Fruit fly (Drosophila melanogaster) whole organism, adult: ENCODE measurements around the gene Arpc3B.

Experiments
- CG11617 ChIP-seq: fragments of 200-800 bp; sonication (Bioruptor generic); optimal IDR thresholded peaks from 2 replicates; lab custom pipeline; 2017; ENCODE audit warnings: mild to moderate bottlenecking, missing biosample characterization, missing genetic modification reagents, missing genetic modification characterization
- CG12768 ChIP-seq: fragments of 200-800 bp; sonication (Bioruptor generic); optimal IDR thresholded peaks from 2 replicates; lab custom pipeline; 2017; ENCODE audit warnings: missing biosample characterization, missing genetic modification characterization, mild to moderate bottlenecking, moderate library complexity, missing genetic modification reagents
- CG14711 ChIP-seq: fragments of 200-800 bp; sonication (Bioruptor generic); optimal IDR thresholded peaks from 2 replicates; lab custom pipeline; 2018; ENCODE audit warnings: missing biosample characterization, mild to moderate bottlenecking, missing genetic modification characterization, moderate library complexity
- CG1620 ChIP-seq: fragments of 200-800 bp; sonication (Bioruptor generic); optimal IDR thresholded peaks from 2 replicates; lab custom pipeline; 2016; ENCODE audit warnings: missing biosample characterization, missing genetic modification characterization
- CG33017 ChIP-seq: fragments of 200-800 bp; sonication (Bioruptor generic); optimal IDR thresholded peaks from 2 replicates; lab custom pipeline; 2018; ENCODE audit warnings: missing biosample characterization, mild to moderate bottlenecking, missing genetic modification characterization, moderate library complexity
- CG5204 ChIP-seq: fragments of 200-800 bp; sonication (Bioruptor generic); optimal IDR thresholded peaks from 2 replicates; lab custom pipeline; 2016; ENCODE audit warnings: missing biosample characterization, missing genetic modification characterization
- CG7045 ChIP-seq: fragments of 200-800 bp; sonication (Bioruptor generic); optimal IDR thresholded peaks from 2 replicates; lab custom pipeline; 2017; ENCODE audit warnings: missing biosample characterization, mild to moderate bottlenecking, missing genetic modification characterization
- CG7101 ChIP-seq: fragments of 200-800 bp; sonication (Bioruptor generic); optimal IDR thresholded peaks from 2 replicates; lab custom pipeline; 2018; ENCODE audit warnings: missing biosample characterization, mild to moderate bottlenecking, missing genetic modification characterization, moderate library complexity
- Clk ChIP-seq: fragments of 200-800 bp; sonication (Bioruptor generic); optimal IDR thresholded peaks from 2 replicates; lab custom pipeline; 2017; ENCODE audit warnings: missing biosample characterization, missing genetic modification characterization
- Crg-1 ChIP-seq: fragments of 200-800 bp; sonication (Bioruptor generic); optimal IDR thresholded peaks from 2 replicates; lab custom pipeline; 2016; ENCODE audit warnings: missing biosample characterization, missing genetic modification characterization
- Hr96 ChIP-seq: fragments of 200-800 bp; sonication (Bioruptor generic); optimal IDR thresholded peaks from 2 replicates; lab custom pipeline; 2016; ENCODE audit warnings: missing biosample characterization, missing genetic modification characterization
- Mnt ChIP-seq: fragments of 200-800 bp; sonication (Bioruptor generic); optimal IDR thresholded peaks from 2 replicates; lab custom pipeline; 2016; ENCODE audit warnings: missing biosample characterization, mild to moderate bottlenecking, missing genetic modification characterization
- bab1 ChIP-seq: fragments of 200-800 bp; sonication (Bioruptor generic); optimal IDR thresholded peaks from 3 replicates; lab custom pipeline; 2019; ENCODE audit warnings: missing biosample characterization, mild to moderate bottlenecking, missing genetic modification characterization, moderate library complexity
- cic ChIP-seq: fragments of 200-800 bp; sonication (Bioruptor generic); optimal IDR thresholded peaks from 2 replicates; lab custom pipeline; 2017; ENCODE audit warnings: missing biosample characterization, mild to moderate bottlenecking, missing genetic modification characterization, moderate library complexity
- cnc ChIP-seq, 2 experiments: fragments of >200 bp; optimal IDR thresholded peaks; 2 replicates each; lab custom pipeline; 2017
- kay ChIP-seq: fragments of 200-800 bp; sonication (Bioruptor generic); peaks from one replicate; lab custom pipeline; 2016; ENCODE audit warnings: missing biosample characterization, missing genetic modification characterization, borderline replicate concordance
- ovo ChIP-seq: fragments of 200-800 bp; sonication (Bioruptor generic); optimal IDR thresholded peaks from 2 replicates; lab custom pipeline; 2016; ENCODE audit warnings: missing biosample characterization, missing genetic modification characterization
- pad ChIP-seq: fragments of 200-800 bp; sonication (Bioruptor generic); optimal IDR thresholded peaks from 3 replicates; lab custom pipeline; 2017; ENCODE audit warnings: missing biosample characterization, missing genetic modification characterization, mild to moderate bottlenecking, moderate library complexity, missing genetic modification reagents
- tj ChIP-seq: fragments of 200-800 bp; sonication (Bioruptor generic); optimal IDR thresholded peaks from 3 replicates; lab custom pipeline; 2017; ENCODE audit warnings: missing biosample characterization, mild to moderate bottlenecking, missing genetic modification characterization, moderate library complexity
- toe ChIP-seq: fragments of 200-800 bp; sonication (Bioruptor generic); optimal IDR thresholded peaks from 2 replicates; lab custom pipeline; 2016; ENCODE audit warnings: missing biosample characterization, missing genetic modification characterization

Arpc3B gene

DNA sequence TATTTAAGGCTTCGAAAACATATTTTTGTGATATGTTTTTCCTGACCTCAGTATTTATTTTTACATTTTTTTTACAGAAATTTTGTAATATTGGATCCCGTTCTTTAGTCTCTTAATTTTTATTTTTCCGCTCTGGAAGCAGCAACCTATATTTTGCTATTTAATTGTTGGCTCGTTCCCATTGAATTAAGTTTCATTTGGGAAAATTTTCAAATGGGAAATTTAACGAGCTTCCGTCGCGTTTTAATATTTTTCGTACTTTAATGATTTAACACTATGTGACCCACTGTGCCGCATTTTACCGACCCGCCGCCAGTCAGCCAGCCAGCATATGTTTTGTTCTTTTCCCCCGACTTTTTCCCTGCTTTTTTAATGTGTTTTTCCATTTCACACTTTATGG is 5.6 kb upstream of the Arpc3B start:
- TF ChIP-seq tj (GFP tag; lab: Kevin White, UChicago) (no peak), CG1620 (GFP tag; lab: Kevin White, UChicago) (no peak), kay (no peak), CG7101 (tag; lab: Kevin White, UChicago) (no peak), CG12768 (no peak), CG14711 (no peak), bab1 (GFP tag; lab: Kevin White, UChicago) (no peak), CG33017 (tag; lab: Kevin White, UChicago) (no peak), CG11617 (no peak), pad (no peak), toe (GFP tag; lab: Kevin White, UChicago) (no peak), Crg-1 (GFP tag; lab: Kevin White, UChicago) (no peak), cic (GFP tag; lab: Kevin White, UChicago) (no peak), Hr96 (GFP tag; lab: Kevin White, UChicago) (no peak), Clk (no peak), cnc (optimal IDR thresholded peaks at IDR 0.05; lab: Kevin White, UChicago) (no peak), ovo (GFP tag; lab: Kevin White, UChicago) (no peak), Mnt (GFP tag; lab: Kevin White, UChicago) (no peak), CG7045 (GFP tag; lab: Kevin White, UChicago) (no peak), CG5204 (GFP tag; lab: Kevin White, UChicago) (no peak)

DNA sequence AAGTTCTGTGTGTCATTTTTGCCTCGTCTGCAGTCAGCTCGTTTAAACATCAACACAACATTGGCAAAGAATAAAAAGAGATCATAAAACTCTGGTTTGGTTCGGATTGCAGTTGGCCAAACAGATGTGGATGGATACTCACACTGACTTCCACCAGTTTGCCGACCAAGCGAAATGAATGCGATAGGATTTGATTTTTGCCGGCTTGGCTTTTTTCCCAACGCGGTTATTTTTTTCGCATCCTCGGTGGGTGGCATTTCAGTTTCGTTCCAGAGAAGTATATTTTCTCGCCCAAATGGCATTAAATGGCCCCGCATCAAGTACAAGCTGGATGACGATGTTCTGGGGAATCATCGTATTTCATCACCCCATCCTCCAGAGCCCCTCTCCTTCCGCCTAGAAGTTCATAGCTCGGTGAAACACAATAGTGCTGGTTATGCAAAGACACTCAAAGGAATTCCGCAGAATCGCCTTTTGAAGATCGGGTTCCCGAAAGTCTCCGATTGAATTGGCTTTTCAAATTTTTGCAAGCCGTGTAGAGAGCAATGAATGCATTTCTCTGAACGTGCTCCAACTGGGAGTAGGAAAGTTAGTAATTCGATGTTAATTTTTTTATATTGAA is 5.0 kb upstream of the Arpc3B start:
- TF ChIP-seq cnc (optimal IDR thresholded peaks at IDR 0.05; lab: Kevin White, UChicago) (no peak), bab1 (GFP tag; lab: Kevin White, UChicago) (no peak), cic (GFP tag; lab: Kevin White, UChicago) (no peak), tj (GFP tag; lab: Kevin White, UChicago) (peak; percentile 96)

DNA sequence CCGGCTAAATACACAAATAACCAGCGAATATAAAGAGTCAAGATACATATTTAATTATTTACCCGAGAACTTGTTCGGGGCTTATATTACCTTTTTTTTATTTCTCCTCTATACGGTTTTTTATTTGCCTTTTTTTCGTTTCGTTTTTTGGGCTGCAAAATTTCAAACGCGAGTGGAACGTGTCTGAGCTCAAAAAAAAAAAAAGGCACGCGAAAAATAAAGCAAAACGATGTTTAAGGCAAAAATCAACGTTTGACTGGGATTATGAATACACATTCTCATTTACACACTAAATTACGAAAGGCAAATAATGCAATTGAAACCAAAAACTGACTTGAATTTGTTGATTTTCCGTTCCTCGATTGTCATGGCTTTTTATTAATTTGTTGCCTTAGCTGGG is 4.0 kb upstream of the Arpc3B start:
- TF ChIP-seq Crg-1 (GFP tag; lab: Kevin White, UChicago): no peak
- no peak for TF ChIP-seq Clk
- TF ChIP-seq tj (GFP tag; lab: Kevin White, UChicago): peak; percentile 30
- no peak for TF ChIP-seq CG5204 (GFP tag; lab: Kevin White, UChicago)
- TF ChIP-seq kay: peak; percentile 63
- no peak for TF ChIP-seq pad
- TF ChIP-seq CG7101 (tag; lab: Kevin White, UChicago): peak; percentile 9

DNA sequence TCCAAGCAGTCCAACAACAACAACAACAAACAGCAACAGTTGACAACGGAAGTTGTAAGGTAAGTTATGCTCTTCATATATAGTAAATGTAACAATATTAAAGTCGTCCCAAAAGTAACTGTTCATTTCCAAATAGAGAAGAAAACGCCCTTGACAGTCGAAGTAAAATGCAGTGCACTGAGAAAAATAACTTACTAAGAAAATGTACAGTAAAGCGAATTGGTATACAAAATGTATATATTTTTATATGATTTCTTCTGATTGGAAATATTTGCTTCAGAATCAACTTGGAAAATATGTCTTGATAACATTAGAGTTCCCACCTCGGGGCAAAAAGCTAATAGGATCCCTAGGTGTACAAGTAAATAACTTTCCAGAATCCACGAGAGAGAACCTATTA is 2.3 kb upstream of the Arpc3B start:
- TF ChIP-seq bab1 (GFP tag; lab: Kevin White, UChicago) (no peak), kay (no peak), Clk (no peak), CG12768 (no peak), ovo (GFP tag; lab: Kevin White, UChicago) (no peak), CG7101 (tag; lab: Kevin White, UChicago) (no peak)

DNA sequence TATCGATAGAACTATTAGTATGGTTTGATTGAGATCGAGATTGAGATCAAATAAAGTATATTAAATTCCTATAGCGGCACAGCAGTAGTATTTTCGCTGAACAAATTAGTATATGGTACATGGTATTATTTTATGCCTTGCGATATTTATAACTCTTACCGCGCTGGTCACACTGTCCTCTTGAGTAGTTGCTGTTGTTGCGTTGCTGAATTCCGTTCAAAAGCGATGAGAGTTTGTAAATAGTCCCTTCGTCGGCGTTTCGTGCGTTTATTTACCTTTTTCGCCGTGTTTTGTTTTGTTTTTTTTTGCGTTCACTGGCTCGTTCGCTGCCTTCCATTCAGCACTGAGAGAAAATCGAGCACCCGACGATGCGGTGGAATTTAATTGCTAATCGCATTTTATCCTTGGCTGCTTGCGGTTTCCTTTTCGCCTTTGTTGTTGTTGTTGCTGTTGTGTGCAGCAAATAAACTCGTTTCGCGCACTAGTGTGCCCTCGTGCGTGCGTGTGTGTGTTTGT is 1.8 kb upstream of the Arpc3B start, which contains the start of gene CG5004:
TSS of gene CG5004 (plus strand) at position 182 of the 516 bp plus-strand sequence.
- TF ChIP-seq pad (no peak), CG7101 (tag; lab: Kevin White, UChicago) (peak; percentile 0), Mnt (GFP tag; lab: Kevin White, UChicago) (peak; percentile 48), CG7045 (GFP tag; lab: Kevin White, UChicago) (no peak), bab1 (GFP tag; lab: Kevin White, UChicago) (peak; percentile 27), ovo (GFP tag; lab: Kevin White, UChicago) (no peak), CG5204 (GFP tag; lab: Kevin White, UChicago) (no peak), tj (GFP tag; lab: Kevin White, UChicago) (peak; percentile 45), Crg-1 (GFP tag; lab: Kevin White, UChicago) (no peak)

DNA sequence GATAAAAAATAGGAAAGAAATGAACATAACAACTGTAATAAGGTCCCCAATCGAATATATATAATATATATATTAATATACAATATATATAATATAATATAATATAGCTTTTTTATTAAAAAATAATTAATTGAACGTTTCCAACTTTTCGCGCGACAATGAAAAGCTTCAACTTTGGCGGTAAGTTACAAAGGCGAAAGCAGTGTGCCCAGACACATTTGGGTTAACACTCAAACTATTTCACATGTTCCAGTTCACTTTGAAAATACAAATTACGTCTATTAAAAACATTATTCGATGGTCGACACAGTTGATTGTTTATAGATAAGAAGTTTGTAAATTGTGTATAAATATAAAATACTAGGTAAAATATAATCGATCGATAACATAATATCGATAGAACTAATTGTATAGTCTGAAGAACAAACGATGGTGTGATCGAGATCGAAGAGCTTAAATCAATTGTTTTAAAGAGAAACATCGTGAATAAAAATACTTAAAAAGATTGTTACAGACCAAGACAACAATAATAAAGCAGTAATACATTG is 575 bp upstream of the Arpc3B start:
- TF ChIP-seq toe (GFP tag; lab: Kevin White, UChicago) (no peak), tj (GFP tag; lab: Kevin White, UChicago) (no peak), bab1 (GFP tag; lab: Kevin White, UChicago) (peak; percentile 8), CG7101 (tag; lab: Kevin White, UChicago) (no peak), Mnt (GFP tag; lab: Kevin White, UChicago) (no peak), CG12768 (no peak), CG5204 (GFP tag; lab: Kevin White, UChicago) (no peak)

DNA sequence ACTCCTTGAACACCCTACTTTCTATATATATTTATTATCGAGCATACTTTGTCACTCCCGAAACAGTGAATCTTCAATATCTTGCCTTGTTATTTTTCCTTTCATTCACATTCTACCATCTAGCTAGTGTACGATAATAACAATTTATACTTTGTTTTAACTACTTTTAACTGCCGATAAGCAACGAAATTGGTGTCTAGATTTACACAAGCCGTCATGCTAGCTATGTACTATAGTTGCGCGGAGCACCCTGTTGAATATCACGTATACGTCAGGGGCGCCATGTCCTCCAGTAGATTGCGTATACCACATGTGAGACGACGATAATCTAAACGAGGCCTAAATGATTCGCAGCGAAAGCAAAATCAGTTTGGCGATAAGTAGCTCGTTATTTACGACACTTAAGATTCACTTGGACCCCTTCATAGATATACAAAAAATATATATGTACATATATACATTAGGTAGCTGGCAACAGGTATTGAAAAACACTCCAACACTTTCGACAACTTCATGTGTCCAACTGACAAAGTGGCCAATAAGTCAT is 11.7 kb downstream of the Arpc3B start:
- TF ChIP-seq CG14711 (no peak), CG7101 (tag; lab: Kevin White, UChicago) (peak; percentile 26)
